Fruit fly (Drosophila melanogaster) whole organism, embryonic: ENCODE measurements around the gene Reck.

ENCODE experiments used
- Aef1 ChIP-seq: fragments of 200-800 bp; sonication (Bioruptor generic); IDR thresholded peaks from 3 replicates; pipeline ENCODE4 v1.3.6; 2022; ENCODE audit warnings: missing biosample characterization, missing genetic modification characterization
- Bdp1 ChIP-seq: fragments of 200-800 bp; sonication (Bioruptor generic); optimal IDR thresholded peaks from 3 replicates; lab custom pipeline; 2016; ENCODE audit warnings: missing biosample characterization, missing genetic modification characterization
- CG10147 ChIP-seq: fragments of 200-800 bp; sonication (Bioruptor generic); optimal IDR thresholded peaks from 2 replicates; lab custom pipeline; 2019; ENCODE audit warnings: missing biosample characterization, mild to moderate bottlenecking, missing genetic modification characterization, moderate library complexity
- CG10274 ChIP-seq: fragments of 200-800 bp; sonication (Bioruptor generic); optimal IDR thresholded peaks from 3 replicates; lab custom pipeline; 2017; ENCODE audit warnings: missing biosample characterization, mild to moderate bottlenecking, missing genetic modification characterization
- CG13287 ChIP-seq: fragments of 200-800 bp; sonication (Bioruptor generic); IDR thresholded peaks from 2 replicates; pipeline ENCODE4 v1.3.6; 2022; ENCODE audit warnings: missing biosample characterization, missing genetic modification characterization; ENCODE audit not compliant: partially characterized antibody
- CG15514 ChIP-seq: fragments of 200-800 bp; sonication (Bioruptor generic); optimal IDR thresholded peaks from 3 replicates; lab custom pipeline; 2017; ENCODE audit warnings: missing biosample characterization, missing genetic modification characterization, mild to moderate bottlenecking, moderate library complexity, missing genetic modification reagents
- CG17328 ChIP-seq: fragments of 200-800 bp; sonication (Bioruptor generic); IDR thresholded peaks from 2 replicates; pipeline ENCODE4 v1.3.6; 2022; ENCODE audit warnings: missing biosample characterization, missing genetic modification characterization
- CG17829 ChIP-seq: fragments of 200-800 bp; optimal IDR thresholded peaks from 2 replicates; lab custom pipeline; 2019; ENCODE audit warnings: missing biosample characterization, mild to moderate bottlenecking, missing genetic modification characterization, moderate library complexity
- CG2678 ChIP-seq: fragments of 200-800 bp; sonication (Bioruptor generic); optimal IDR thresholded peaks from 3 replicates; lab custom pipeline; 2019; ENCODE audit warnings: missing biosample characterization, mild to moderate bottlenecking, missing genetic modification characterization, moderate library complexity
- CG2712 ChIP-seq: fragments of 200-800 bp; optimal IDR thresholded peaks from 3 replicates; lab custom pipeline; 2019; ENCODE audit warnings: missing biosample characterization, mild to moderate bottlenecking, missing genetic modification characterization, moderate library complexity
- CG3838 ChIP-seq: fragments of 200-800 bp; sonication (Bioruptor generic); optimal IDR thresholded peaks from 3 replicates; lab custom pipeline; 2016; ENCODE audit warnings: missing biosample characterization, missing genetic modification characterization
- CG4360 ChIP-seq: fragments of 200-800 bp; sonication (Bioruptor generic); IDR thresholded peaks from 2 replicates; pipeline ENCODE4 v1.3.6; 2022; ENCODE audit warnings: missing biosample characterization, missing genetic modification characterization
- CG4424 ChIP-seq: fragments of 200-800 bp; sonication (Bioruptor generic); optimal IDR thresholded peaks from 3 replicates; lab custom pipeline; 2016; ENCODE audit warnings: missing biosample characterization, missing genetic modification characterization
- CG5245 ChIP-seq: fragments of 200-800 bp; sonication (Bioruptor generic); optimal IDR thresholded peaks from 3 replicates; lab custom pipeline; 2016; ENCODE audit warnings: missing biosample characterization, missing genetic modification characterization
- CG6791 ChIP-seq: fragments of 200-800 bp; sonication (Bioruptor generic); IDR thresholded peaks from 3 replicates; pipeline ENCODE4 v1.3.6; 2022; ENCODE audit warnings: missing biosample characterization, missing genetic modification characterization; ENCODE audit not compliant: partially characterized antibody
- CG8388 ChIP-seq: fragments of 200-800 bp; sonication (Bioruptor generic); optimal IDR thresholded peaks from 2 replicates; lab custom pipeline; 2019; ENCODE audit warnings: missing biosample characterization, mild to moderate bottlenecking, missing genetic modification characterization, moderate library complexity
- CG9932 ChIP-seq: fragments of 200-800 bp; sonication (Bioruptor generic); IDR thresholded peaks from 2 replicates; pipeline ENCODE4 v1.3.6; 2022; ENCODE audit warnings: missing biosample characterization, missing genetic modification characterization
- CHES-1-like ChIP-seq: fragments of 200-800 bp; sonication (Bioruptor generic); optimal IDR thresholded peaks from 2 replicates; lab custom pipeline; 2016; ENCODE audit warnings: missing biosample characterization, missing genetic modification characterization
- D ChIP-seq, 2 experiments: fragments of 200-800 bp in 1 of 2; fragments of >200 bp in 1 of 2; sonication (Bioruptor generic) in 1 of 2; optimal IDR thresholded peaks; 2 replicates in 1 of 2; 3 replicates in 1 of 2; lab custom pipeline; 2017; ENCODE audit warnings: mild to moderate bottlenecking in 1 of 2, missing biosample characterization in 1 of 2, missing genetic modification characterization in 1 of 2, missing genetic modification reagents in 1 of 2
- Deaf1 ChIP-seq: fragments of 200-800 bp; optimal IDR thresholded peaks from 3 replicates; lab custom pipeline; 2019; ENCODE audit warnings: missing biosample characterization, mild to moderate bottlenecking, missing genetic modification characterization, moderate library complexity
- Dfd ChIP-seq, 2 experiments: fragments of >200 bp; optimal IDR thresholded peaks; 2 replicates each; lab custom pipeline; 2017; ENCODE audit warnings: missing biosample characterization in 2 of 2, missing genetic modification characterization in 2 of 2
- Ets97D ChIP-seq: fragments of 200-800 bp; sonication (Bioruptor generic); optimal IDR thresholded peaks from 3 replicates; lab custom pipeline; 2016; ENCODE audit warnings: missing biosample characterization, missing genetic modification characterization
- Fer2 ChIP-seq: fragments of 200-800 bp; sonication (Bioruptor generic); optimal IDR thresholded peaks from 2 replicates; lab custom pipeline; 2018; ENCODE audit warnings: missing biosample characterization, mild to moderate bottlenecking, missing genetic modification characterization, moderate library complexity
- GATAe ChIP-seq: fragments of 200-800 bp; sonication (Bioruptor generic); conservative IDR thresholded peaks from 2 replicates; pipeline ENCODE4 v1.3.6; 2022; ENCODE audit warnings: missing biosample characterization, missing genetic modification characterization
- Poxn ChIP-seq: fragments of 200-800 bp; sonication (Bioruptor generic); IDR thresholded peaks from 2 replicates; pipeline ENCODE4 v1.3.6; 2022; ENCODE audit warnings: missing biosample characterization, missing genetic modification characterization
- Stat92E ChIP-seq, 3 experiments: fragments of >200 bp in 2 of 3; fragments of 200-800 bp in 1 of 3; sonication (Bioruptor generic) in 1 of 3; optimal IDR thresholded peaks; 2 replicates each; lab custom pipeline; 2017 to 2019; ENCODE audit warnings: missing biosample characterization in 3 of 3, missing genetic modification characterization in 3 of 3, mild to moderate bottlenecking in 1 of 3, moderate library complexity in 1 of 3
- Xrp1 ChIP-seq: fragments of 200-800 bp; sonication (Bioruptor generic); IDR thresholded peaks from 2 replicates; pipeline ENCODE4 v1.3.6; 2022; ENCODE audit warnings: missing biosample characterization, missing genetic modification characterization
- ab ChIP-seq: fragments of 200-800 bp; sonication (Bioruptor generic); optimal IDR thresholded peaks from 2 replicates; lab custom pipeline; 2016; ENCODE audit warnings: missing biosample characterization, missing genetic modification characterization
- bcd ChIP-seq: fragments of 200-800 bp; sonication (Bioruptor generic); optimal IDR thresholded peaks from 2 replicates; lab custom pipeline; 2017; ENCODE audit warnings: missing biosample characterization, mild to moderate bottlenecking, missing genetic modification characterization
- cad ChIP-seq: fragments of >200 bp; optimal IDR thresholded peaks from 2 replicates; lab custom pipeline; 2017; ENCODE audit warnings: missing biosample characterization, missing genetic modification characterization
- chm ChIP-seq: fragments of 200-800 bp; sonication (Bioruptor generic); IDR thresholded peaks from 2 replicates; pipeline ENCODE4 v1.3.6; 2022; ENCODE audit warnings: missing biosample characterization, missing genetic modification characterization
- crol ChIP-seq: fragments of 200-800 bp; sonication (Bioruptor generic); IDR thresholded peaks from 2 replicates; pipeline ENCODE4 v1.3.6; 2022; ENCODE audit warnings: missing biosample characterization, missing genetic modification characterization
- eyg ChIP-seq: fragments of 200-800 bp; sonication (Bioruptor generic); optimal IDR thresholded peaks from 3 replicates; lab custom pipeline; 2016; ENCODE audit warnings: missing biosample characterization, missing genetic modification characterization
- gcm ChIP-seq: fragments of 200-800 bp; sonication (Bioruptor generic); optimal IDR thresholded peaks from 2 replicates; lab custom pipeline; 2019; ENCODE audit warnings: missing biosample characterization, mild to moderate bottlenecking, missing genetic modification characterization, moderate library complexity
- gcm2 ChIP-seq: fragments of 200-800 bp; sonication (Bioruptor generic); optimal IDR thresholded peaks from 2 replicates; lab custom pipeline; 2016; ENCODE audit warnings: missing biosample characterization, missing genetic modification characterization
- hbn ChIP-seq: fragments of 200-800 bp; sonication (Bioruptor generic); IDR thresholded peaks from 2 replicates; pipeline ENCODE4 v1.3.6; 2022; ENCODE audit warnings: missing biosample characterization, missing genetic modification characterization; ENCODE audit not compliant: partially characterized antibody
- her ChIP-seq: fragments of 200-800 bp; sonication (Bioruptor generic); optimal IDR thresholded peaks from 2 replicates; lab custom pipeline; 2016; ENCODE audit warnings: missing biosample characterization, missing genetic modification characterization
- kni ChIP-seq: fragments of 200-800 bp; sonication (Bioruptor generic); optimal IDR thresholded peaks from 3 replicates; lab custom pipeline; 2017; ENCODE audit warnings: mild to moderate bottlenecking, missing biosample characterization, missing genetic modification reagents, missing genetic modification characterization
- lbe ChIP-seq: fragments of 200-800 bp; sonication (Bioruptor generic); optimal IDR thresholded peaks from 2 replicates; lab custom pipeline; 2016; ENCODE audit warnings: missing biosample characterization, mild to moderate bottlenecking, missing genetic modification characterization
- lmd ChIP-seq: fragments of 200-800 bp; sonication (Bioruptor generic); IDR thresholded peaks from 2 replicates; pipeline ENCODE4 v1.3.6; 2022; ENCODE audit warnings: missing biosample characterization, missing genetic modification characterization
- oc ChIP-seq: fragments of 200-800 bp; sonication (Bioruptor generic); optimal IDR thresholded peaks from 2 replicates; lab custom pipeline; 2018; ENCODE audit warnings: missing biosample characterization, mild to moderate bottlenecking, missing genetic modification characterization, moderate library complexity
- prd ChIP-seq, 3 experiments: fragments of >200 bp in 2 of 3; fragments of 200-800 bp in 1 of 3; sonication (Bioruptor generic) in 1 of 3; optimal IDR thresholded peaks in 2 of 3; IDR thresholded peaks in 1 of 3; 2 replicates in 2 of 3; 3 replicates in 1 of 3; pipeline versions ENCODE4 v1.3.6 to Lab custom; 2017 to 2022; ENCODE audit warnings: missing biosample characterization in 1 of 3, missing genetic modification characterization in 1 of 3
- rib ChIP-seq: fragments of 200-800 bp; sonication (Bioruptor generic); IDR thresholded peaks from 2 replicates; pipeline ENCODE4 v1.3.6; 2022; ENCODE audit warnings: missing biosample characterization, missing genetic modification characterization
- sima ChIP-seq: fragments of 200-800 bp; sonication (Bioruptor generic); optimal IDR thresholded peaks from 2 replicates; lab custom pipeline; 2016; ENCODE audit warnings: missing biosample characterization, missing genetic modification characterization
- tll ChIP-seq, 2 experiments: fragments of 200-800 bp in 1 of 2; fragments of >200 bp in 1 of 2; sonication (Bioruptor generic) in 1 of 2; optimal IDR thresholded peaks; 2 replicates each; lab custom pipeline; 2017 to 2019; ENCODE audit warnings: missing biosample characterization in 2 of 2, missing genetic modification characterization in 2 of 2, mild to moderate bottlenecking in 1 of 2, moderate library complexity in 1 of 2
- tx ChIP-seq: fragments of 200-800 bp; sonication (Bioruptor generic); optimal IDR thresholded peaks from 2 replicates; lab custom pipeline; 2016; ENCODE audit warnings: missing biosample characterization, missing genetic modification characterization
- vvl ChIP-seq: fragments of 200-800 bp; sonication (Bioruptor generic); IDR thresholded peaks from 2 replicates; pipeline ENCODE4 v1.3.6; 2022; ENCODE audit warnings: missing biosample characterization, missing genetic modification characterization
- wdn ChIP-seq: fragments of 200-800 bp; sonication (Bioruptor generic); IDR thresholded peaks from 2 replicates; pipeline ENCODE4 v1.3.6; 2022; ENCODE audit warnings: missing biosample characterization, missing genetic modification characterization
- zf30C ChIP-seq: fragments of 200-800 bp; sonication (Bioruptor generic); optimal IDR thresholded peaks from 3 replicates; lab custom pipeline; 2018; ENCODE audit warnings: missing biosample characterization, mild to moderate bottlenecking, missing genetic modification characterization
- zfh1 ChIP-seq: fragments of 200-800 bp; sonication (Bioruptor generic); IDR thresholded peaks from 3 replicates; pipeline ENCODE4 v1.3.6; 2022; ENCODE audit warnings: missing biosample characterization, missing genetic modification characterization

The Reck gene

dm6 chr3L:14974513-14974912, 39.3 kb downstream of the Reck start, which contains the start of gene Ocho (continued):
- TF ChIP-seq sima (no peak), Bdp1 (GFP tag; lab: Kevin White, UChicago) (no peak), Poxn (GFP tag; lab: Robert Waterston, UW) (no peak), GATAe (no peak), CG3838 (no peak), Aef1 (GFP tag; lab: Robert Waterston, UW) (no peak), hbn (peak; percentile 19; the same call in 1 of the 2 replicates), oc (tag; lab: Kevin White, UChicago) (no peak), CG17829 (tag; lab: Kevin White, UChicago) (peak; percentile 17), Xrp1 (GFP tag; lab: Robert Waterston, UW) (peak; percentile 40; the same call in 1 of the 2 replicates), CG15514 (GFP tag; lab: Kevin White, UChicago) (no peak), CG6791 (GFP tag; lab: Robert Waterston, UW) (peak; percentile 57; the same call in 2 of the 3 replicates), CG13287 (no peak), prd (optimal IDR thresholded peaks at IDR 0.05; lab: Kevin White, UChicago) (no peak), prd (GFP tag; IDR thresholded peaks at IDR 0.05; lab: Robert Waterston, UW) (peak; percentile 35; the same call in 1 of the 3 replicates), CG10147 (no peak), CG2712 (peak; percentile 6), her (GFP tag; lab: Kevin White, UChicago) (no peak)

dm6 chr3L:14973251-14973625, 40.6 kb downstream of the Reck start:
- TF ChIP-seq ab (GFP tag; lab: Kevin White, UChicago) (no peak), lmd (no peak), CG9932 (GFP tag; lab: Robert Waterston, UW) (no peak), Deaf1 (tag; lab: Kevin White, UChicago) (no peak), kni (GFP tag; lab: Kevin White, UChicago) (peak; percentile 63), zf30C (GFP tag; lab: Kevin White, UChicago) (no peak), CG2678 (tag; lab: Kevin White, UChicago) (no peak), CG17328 (GFP tag; lab: Robert Waterston, UW) (no peak), CG8388 (no peak), zfh1 (GFP tag; lab: Robert Waterston, UW) (no peak), vvl (GFP tag; lab: Robert Waterston, UW) (0 out of 2 replicates have a peak, but pooled peaks have one; percentile 2), tx (GFP tag; lab: Kevin White, UChicago) (no peak), gcm (GFP tag; lab: Kevin White, UChicago) (no peak), chm (GFP tag; lab: Robert Waterston, UW) (peak; percentile 35; the same call in 1 of the 2 replicates), crol (GFP tag; lab: Robert Waterston, UW) (peak; percentile 39), eyg (GFP tag; lab: Kevin White, UChicago) (no peak), Dfd (GFP tag; optimal IDR thresholded peaks at IDR 0.05; lab: Kevin White, UChicago) (no peak), rib (GFP tag; lab: Robert Waterston, UW) (0 out of 2 replicates have a peak, but pooled peaks have one; percentile 12), D (optimal IDR thresholded peaks at IDR 0.05; lab: Kevin White, UChicago) (peak; percentile 28), D (GFP tag; optimal IDR thresholded peaks at IDR 0.05; lab: Kevin White, UChicago) (no peak), lbe (peak; percentile 67), cad (peak; percentile 48), CG10274 (GFP tag; lab: Kevin White, UChicago) (no peak), wdn (GFP tag; lab: Robert Waterston, UW) (no peak), CHES-1-like (GFP tag; lab: Kevin White, UChicago) (no peak), Fer2 (tag; lab: Kevin White, UChicago) (no peak), CG4424 (GFP tag; lab: Kevin White, UChicago) (no peak), CG5245 (GFP tag; lab: Kevin White, UChicago) (no peak), Stat92E (GFP tag; optimal IDR thresholded peaks at IDR 0.05; lab: Kevin White, UChicago) (peak in 1 of 3 experiments; percentile 98), gcm2 (GFP tag; lab: Kevin White, UChicago) (no peak), CG4360 (no peak), tll (GFP tag; optimal IDR thresholded peaks at IDR 0.05; lab: Kevin White, UChicago) (peak in 1 of 2 experiments; percentile 92), bcd (GFP tag; lab: Kevin White, UChicago) (no peak), Ets97D (GFP tag; lab: Kevin White, UChicago) (no peak)
